Worm (Caenorhabditis elegans) whole organism, L3 larva: ENCODE results near the gene ruvb-1.

Experiments
- R02D3.7 ChIP-seq: fragments of 150-350 bp; optimal IDR thresholded peaks from 2 replicates; lab custom pipeline; 2014; ENCODE audit warnings: missing biosample characterization, missing genetic modification characterization
- ZK546.5 ChIP-seq: sonication (generic microtip); optimal IDR thresholded peaks from 2 replicates; lab custom pipeline; 2017; ENCODE audit warnings: missing biosample characterization, missing genetic modification characterization
- aly-2 ChIP-seq: fragments of 150-350 bp; optimal IDR thresholded peaks from 2 replicates; lab custom pipeline; 2014; ENCODE audit warnings: missing biosample characterization, missing genetic modification characterization
- ama-1 ChIP-seq: fragments of 150-350 bp; optimal IDR thresholded peaks from 2 replicates; lab custom pipeline; 2018
- ceh-16 ChIP-seq: sonication (generic microtip); optimal IDR thresholded peaks from 2 replicates; lab custom pipeline; 2017; ENCODE audit warnings: missing biosample characterization, missing genetic modification characterization
- ceh-28 ChIP-seq: fragments of 150-350 bp; optimal IDR thresholded peaks from 2 replicates; lab custom pipeline; 2014; ENCODE audit warnings: missing biosample characterization, missing genetic modification reagents, missing genetic modification characterization
- ceh-82 ChIP-seq: fragments of 150-350 bp; optimal IDR thresholded peaks from 2 replicates; lab custom pipeline; 2014; ENCODE audit warnings: missing biosample characterization, missing genetic modification characterization
- ceh-9 ChIP-seq: sonication (generic microtip); optimal IDR thresholded peaks from 2 replicates; lab custom pipeline; 2018; ENCODE audit warnings: missing biosample characterization, missing genetic modification characterization
- daf-12 ChIP-seq: fragments of 150-350 bp; optimal IDR thresholded peaks from 2 replicates; lab custom pipeline; 2014; ENCODE audit warnings: missing biosample characterization, missing genetic modification reagents, missing genetic modification characterization
- egl-27 ChIP-seq: sonication (generic microtip); optimal IDR thresholded peaks from 4 replicates; lab custom pipeline; 2017; ENCODE audit warnings: missing biosample characterization, missing genetic modification reagents, missing genetic modification characterization
- egl-5 ChIP-seq: fragments of 150-350 bp; optimal IDR thresholded peaks from 2 replicates; lab custom pipeline; 2017; ENCODE audit warnings: missing biosample characterization, missing genetic modification reagents, missing genetic modification characterization, inconsistent platforms
- elt-1 ChIP-seq: fragments of 150-350 bp; optimal IDR thresholded peaks from 2 replicates; lab custom pipeline; 2014; ENCODE audit warnings: missing biosample characterization, missing genetic modification characterization
- elt-2 ChIP-seq: sonication (generic microtip); optimal IDR thresholded peaks from 2 replicates; lab custom pipeline; 2016; ENCODE audit warnings: missing genetic modification reagents, mild to moderate bottlenecking, missing genetic modification characterization, missing compliant biosample characterization
- elt-3 ChIP-seq, 3 experiments: fragments of 150-350 bp in 1 of 3; sonication (generic microtip) in 2 of 3; optimal IDR thresholded peaks; 2 replicates in 2 of 3; 4 replicates in 1 of 3; lab custom pipeline; 2014 to 2017; ENCODE audit warnings: missing biosample characterization in 3 of 3, missing genetic modification characterization in 3 of 3
- eor-1 ChIP-seq, 2 experiments: fragments of 150-350 bp; optimal IDR thresholded peaks; 2 replicates each; lab custom pipeline; 2014 to 2018; ENCODE audit warnings: missing biosample characterization in 2 of 2, missing genetic modification characterization in 2 of 2
- fkh-10 ChIP-seq: sonication (generic microtip); optimal IDR thresholded peaks from 2 replicates; lab custom pipeline; 2017; ENCODE audit warnings: missing biosample characterization, missing genetic modification reagents, missing genetic modification characterization
- fkh-2 ChIP-seq: fragments of 150-350 bp; optimal IDR thresholded peaks from 2 replicates; lab custom pipeline; 2014; ENCODE audit warnings: missing biosample characterization, missing genetic modification reagents, missing genetic modification characterization
- fos-1 ChIP-seq: fragments of 150-350 bp; optimal IDR thresholded peaks from 2 replicates; lab custom pipeline; 2014; ENCODE audit warnings: missing biosample characterization, missing genetic modification characterization
- hmg-11 ChIP-seq: sonication (generic microtip); optimal IDR thresholded peaks from 2 replicates; lab custom pipeline; 2016; ENCODE audit warnings: missing genetic modification characterization, missing compliant biosample characterization
- jun-1 ChIP-seq: fragments of 150-350 bp; optimal IDR thresholded peaks from 2 replicates; lab custom pipeline; 2014; ENCODE audit warnings: missing biosample characterization, missing genetic modification reagents, missing genetic modification characterization
- lin-15B ChIP-seq: fragments of 150-350 bp; optimal IDR thresholded peaks from 2 replicates; lab custom pipeline; 2014; ENCODE audit warnings: missing biosample characterization, missing genetic modification characterization
- lin-39 ChIP-seq: fragments of 150-350 bp; optimal IDR thresholded peaks from 2 replicates; lab custom pipeline; 2018; ENCODE audit warnings: missing biosample characterization, missing genetic modification reagents, missing genetic modification characterization
- lsy-12 ChIP-seq: sonication (generic microtip); optimal IDR thresholded peaks from 2 replicates; lab custom pipeline; 2016; ENCODE audit warnings: mild to moderate bottlenecking, missing genetic modification characterization, missing compliant biosample characterization
- mdl-1 ChIP-seq: fragments of 150-350 bp; optimal IDR thresholded peaks from 2 replicates; lab custom pipeline; 2014; ENCODE audit warnings: missing biosample characterization, missing genetic modification characterization
- mml-1 ChIP-seq: fragments of 150-350 bp; sonication (generic microtip); optimal IDR thresholded peaks from 3 replicates; lab custom pipeline; 2014; ENCODE audit warnings: missing biosample characterization, missing genetic modification characterization
- nfya-1 ChIP-seq: sonication (generic microtip); optimal IDR thresholded peaks from 2 replicates; lab custom pipeline; 2017; ENCODE audit warnings: missing genetic modification characterization, mild to moderate bottlenecking, missing compliant biosample characterization, antibody characterized with exemption, moderate library complexity; ENCODE audit not compliant: insufficient read depth
- nhr-11 ChIP-seq: fragments of 150-350 bp; optimal IDR thresholded peaks from 2 replicates; lab custom pipeline; 2014; ENCODE audit warnings: missing biosample characterization, missing genetic modification characterization
- nhr-12 ChIP-seq: fragments of 150-350 bp; optimal IDR thresholded peaks from 2 replicates; lab custom pipeline; 2014; ENCODE audit warnings: missing biosample characterization, missing genetic modification characterization
- nhr-23 ChIP-seq: fragments of 150-350 bp; optimal IDR thresholded peaks from 2 replicates; lab custom pipeline; 2014; ENCODE audit warnings: missing biosample characterization, missing genetic modification reagents, missing genetic modification characterization
- nhr-237 ChIP-seq: fragments of 150-350 bp; optimal IDR thresholded peaks from 2 replicates; lab custom pipeline; 2014; ENCODE audit warnings: missing biosample characterization, missing genetic modification characterization
- nhr-25 ChIP-seq: sonication (generic microtip); optimal IDR thresholded peaks from 2 replicates; lab custom pipeline; 2017; ENCODE audit warnings: missing biosample characterization, missing genetic modification characterization
- nhr-28 ChIP-seq: fragments of 150-350 bp; optimal IDR thresholded peaks from 2 replicates; lab custom pipeline; 2014; ENCODE audit warnings: missing biosample characterization, missing genetic modification characterization
- nhr-43 ChIP-seq: sonication (generic microtip); optimal IDR thresholded peaks from 2 replicates; lab custom pipeline; 2016; ENCODE audit warnings: mild to moderate bottlenecking, missing genetic modification characterization, missing compliant biosample characterization; ENCODE audit not compliant: poor library complexity, severe bottlenecking
- nhr-67 ChIP-seq: fragments of 150-350 bp; optimal IDR thresholded peaks from 2 replicates; lab custom pipeline; 2014; ENCODE audit warnings: missing biosample characterization, missing genetic modification characterization
- nhr-76 ChIP-seq: fragments of 150-350 bp; sonication (generic microtip); optimal IDR thresholded peaks from 5 replicates; lab custom pipeline; 2014; ENCODE audit warnings: missing biosample characterization, missing genetic modification characterization
- nhr-77 ChIP-seq: fragments of 150-350 bp; optimal IDR thresholded peaks from 2 replicates; lab custom pipeline; 2014; ENCODE audit warnings: missing biosample characterization, missing genetic modification characterization
- pha-4 ChIP-seq: fragments of 150-350 bp; optimal IDR thresholded peaks from 2 replicates; lab custom pipeline; 2014; ENCODE audit warnings: missing biosample characterization, missing genetic modification reagents, missing genetic modification characterization
- pqm-1 ChIP-seq: fragments of 150-350 bp; optimal IDR thresholded peaks from 2 replicates; lab custom pipeline; 2017; ENCODE audit warnings: missing biosample characterization, missing genetic modification characterization, inconsistent platforms
- sea-2 ChIP-seq: fragments of 150-350 bp; sonication (generic microtip); optimal IDR thresholded peaks from 4 replicates; lab custom pipeline; 2014; ENCODE audit warnings: missing biosample characterization, missing genetic modification reagents, missing genetic modification characterization
- skn-1 ChIP-seq: fragments of 150-350 bp; optimal IDR thresholded peaks from 2 replicates; lab custom pipeline; 2014; ENCODE audit warnings: missing biosample characterization, missing genetic modification characterization
- snpc-4 ChIP-seq: fragments of 150-350 bp; optimal IDR thresholded peaks from 2 replicates; lab custom pipeline; 2014; ENCODE audit warnings: missing biosample characterization, missing genetic modification characterization
- tbx-2 ChIP-seq: sonication (generic microtip); optimal IDR thresholded peaks from 2 replicates; lab custom pipeline; 2016; ENCODE audit warnings: mild to moderate bottlenecking, missing genetic modification characterization, missing compliant biosample characterization
- unc-39 ChIP-seq: sonication (generic microtip); optimal IDR thresholded peaks from 4 replicates; lab custom pipeline; 2017; ENCODE audit warnings: missing biosample characterization, missing genetic modification characterization
- unc-62 ChIP-seq: fragments of 150-350 bp; sonication (generic microtip); optimal IDR thresholded peaks from 4 replicates; lab custom pipeline; 2014; ENCODE audit warnings: missing biosample characterization, missing genetic modification reagents, missing genetic modification characterization
- zag-1 ChIP-seq: fragments of 150-350 bp; optimal IDR thresholded peaks from 2 replicates; lab custom pipeline; 2014; ENCODE audit warnings: missing biosample characterization, missing genetic modification characterization
- ztf-11 ChIP-seq: fragments of 150-350 bp; optimal IDR thresholded peaks from 2 replicates; lab custom pipeline; 2014; ENCODE audit warnings: missing biosample characterization, missing genetic modification characterization
- ztf-4 ChIP-seq: fragments of 150-350 bp; optimal IDR thresholded peaks from 2 replicates; lab custom pipeline; 2014; ENCODE audit warnings: missing biosample characterization, missing genetic modification characterization

The ruvb-1 gene

DNA sequence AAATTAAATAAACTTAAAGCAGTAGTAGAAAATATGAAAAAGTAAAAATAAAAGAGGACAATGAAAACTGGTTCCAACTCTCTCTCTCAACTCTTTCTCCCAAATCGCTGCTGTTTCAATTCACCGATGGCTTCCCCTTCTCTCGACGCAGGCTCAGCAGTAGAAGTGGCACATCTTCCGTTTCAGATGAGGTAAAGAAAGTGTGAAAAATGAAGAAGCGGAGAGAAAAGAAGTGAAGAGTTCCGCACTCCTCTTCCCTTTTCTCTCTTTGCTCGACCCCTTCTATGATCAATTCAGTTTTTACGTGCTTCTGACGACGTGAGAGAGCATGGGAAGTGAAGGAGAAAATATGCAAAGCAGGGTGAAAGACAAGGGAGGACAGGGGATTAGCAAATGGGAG, 6.3 kb downstream of the ruvb-1 start:
- TF ChIP-seq ceh-9 (no peak), fkh-2 (tag; lab: Kevin White, UChicago) (no peak), ceh-16 (tag; lab: Kevin White, UChicago) (no peak), lsy-12 (tag; lab: Kevin White, UChicago) (no peak), nhr-76 (tag; lab: Kevin White, UChicago) (no peak), hmg-11 (tag; lab: Kevin White, UChicago) (no peak), mml-1 (tag; lab: Kevin White, UChicago) (no peak), nfya-1 (tag; lab: Kevin White, UChicago) (peak; percentile 46), elt-1 (tag; lab: Kevin White, UChicago) (no peak), lin-39 (tag; lab: Kevin White, UChicago) (peak; percentile 1), fkh-10 (peak; percentile 72)
- TF ChIP-seq, all 47 proteins: peak for 3

DNA sequence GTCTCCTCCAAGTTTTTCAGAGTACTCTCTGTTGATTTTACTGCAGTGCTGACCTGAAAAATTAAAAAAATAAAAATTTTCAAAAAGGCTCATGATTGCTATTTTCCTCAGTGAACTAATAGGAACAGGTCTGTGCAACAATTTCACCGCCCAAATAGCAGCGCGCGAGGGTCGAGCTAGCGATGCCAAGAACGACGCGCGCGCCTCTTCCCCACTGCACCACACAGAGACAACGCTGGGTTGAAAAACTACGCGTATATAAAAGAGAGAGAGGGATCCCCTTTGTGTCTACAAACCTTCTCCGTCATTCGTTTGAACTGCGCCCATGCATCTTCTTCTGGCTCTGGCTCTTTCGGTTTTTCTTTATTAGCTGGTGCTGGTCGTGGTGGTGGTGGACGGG, 10.5 kb downstream of the ruvb-1 start:
- peak; percentile 21 for TF ChIP-seq lin-15B (tag; lab: Kevin White, UChicago)
- no peak for TF ChIP-seq nhr-67 (tag; lab: Kevin White, UChicago)
- peak; percentile 23 for TF ChIP-seq ceh-82 (tag; lab: Kevin White, UChicago)
- no peak for TF ChIP-seq nhr-25 (tag; lab: Kevin White, UChicago)
- no peak for TF ChIP-seq pqm-1 (tag; lab: Kevin White, UChicago)
- TF ChIP-seq fkh-10 = no peak
- TF ChIP-seq nhr-23 (tag; lab: Kevin White, UChicago) = no peak
- TF ChIP-seq elt-3 (tag; optimal IDR thresholded peaks at IDR 0.05; lab: Kevin White, UChicago) = no peak
- no peak for TF ChIP-seq zag-1
- TF ChIP-seq ceh-28 = no peak
- TF ChIP-seq fos-1 (tag; lab: Kevin White, UChicago) = no peak
- TF ChIP-seq nhr-11 (tag; lab: Kevin White, UChicago) = no peak
- peak; percentile 79 for TF ChIP-seq hmg-11 (tag; lab: Kevin White, UChicago)
- no peak for TF ChIP-seq mdl-1 (tag; lab: Kevin White, UChicago)
- TF ChIP-seq elt-2 (tag; lab: Kevin White, UChicago) = peak; percentile 52
- TF ChIP-seq nhr-237 = no peak
- TF ChIP-seq pha-4 (tag; lab: Kevin White, UChicago) = no peak
- no peak for TF ChIP-seq nhr-12 (tag; lab: Kevin White, UChicago)
- peak; percentile 61 for TF ChIP-seq lsy-12 (tag; lab: Kevin White, UChicago)
- peak; percentile 53 for TF ChIP-seq ama-1 (lab: Kevin White, UChicago)
- TF ChIP-seq nhr-43 = peak; percentile 62
- TF ChIP-seq aly-2 (tag; lab: Kevin White, UChicago) = no peak
- no peak for TF ChIP-seq daf-12 (tag; lab: Kevin White, UChicago)
- peak; percentile 2 for TF ChIP-seq skn-1 (tag; lab: Kevin White, UChicago)
- TF ChIP-seq ZK546.5 (tag; lab: Kevin White, UChicago) = no peak
- peak; percentile 2 for TF ChIP-seq jun-1 (tag; lab: Kevin White, UChicago)
- no peak for TF ChIP-seq fkh-2 (tag; lab: Kevin White, UChicago)
- TF ChIP-seq tbx-2 = peak; percentile 67
- TF ChIP-seq nhr-76 (tag; lab: Kevin White, UChicago) = no peak
- no peak for TF ChIP-seq eor-1 (tag; optimal IDR thresholded peaks at IDR 0.05; lab: Kevin White, UChicago)
- peak; percentile 90 for TF ChIP-seq lin-39 (tag; lab: Kevin White, UChicago)
- TF ChIP-seq ztf-4 (tag; lab: Kevin White, UChicago) = peak; percentile 76
- TF ChIP-seq nhr-28 = no peak
- TF ChIP-seq ceh-9 = no peak
- no peak for TF ChIP-seq egl-27 (tag; lab: Kevin White, UChicago)
- TF ChIP-seq ceh-16 (tag; lab: Kevin White, UChicago) = peak; percentile 9
- TF ChIP-seq nfya-1 (tag; lab: Kevin White, UChicago) = peak; percentile 70
- TF ChIP-seq sea-2 = no peak
- no peak for TF ChIP-seq ztf-11 (tag; lab: Kevin White, UChicago)
- TF ChIP-seq unc-39 (tag; lab: Kevin White, UChicago) = no peak
- peak; percentile 16 for TF ChIP-seq unc-62
- TF ChIP-seq elt-1 (tag; lab: Kevin White, UChicago) = no peak
- peak; percentile 22 for TF ChIP-seq snpc-4
- peak; percentile 59 for TF ChIP-seq egl-5 (tag; lab: Kevin White, UChicago)
- TF ChIP-seq mml-1 (tag; lab: Kevin White, UChicago) = no peak
- peak; percentile 38 for TF ChIP-seq nhr-77 (tag; lab: Kevin White, UChicago)
- TF ChIP-seq R02D3.7 (tag; lab: Kevin White, UChicago) = peak; percentile 11
